Worm (Caenorhabditis elegans) whole organism, midembryonic: ENCODE results near the gene srj-1.

Experiments used
- T22C8.4 ChIP-seq: fragments of 200-800 bp; sonication (Bioruptor generic); IDR thresholded peaks from 2 replicates; pipeline ENCODE4 v1.3.6; 2022; ENCODE audit warnings: missing genetic modification characterization, missing compliant biosample characterization
- flt-1 ChIP-seq: fragments of 200-800 bp; sonication (Bioruptor generic); IDR thresholded peaks from 2 replicates; pipeline ENCODE4 v1.3.6; 2022; ENCODE audit warnings: missing genetic modification characterization, missing compliant biosample characterization
- tab-1 ChIP-seq: fragments of 200-800 bp; sonication (Bioruptor generic); IDR thresholded peaks from 2 replicates; pipeline ENCODE4 v1.3.6; 2022; ENCODE audit warnings: missing genetic modification characterization, missing compliant biosample characterization
- ztf-29 ChIP-seq: fragments of 200-800 bp; sonication (Bioruptor generic); IDR thresholded peaks from 2 replicates; pipeline ENCODE4 v1.3.6; 2022; ENCODE audit warnings: missing genetic modification reagents, missing genetic modification characterization, missing compliant biosample characterization

- no peak for TF ChIP-seq T22C8.4 (GFP tag; lab: Robert Waterston, UW)
- no peak for TF ChIP-seq flt-1 (GFP tag; lab: Robert Waterston, UW)
- no peak for TF ChIP-seq tab-1
- no peak for TF ChIP-seq ztf-29 (GFP tag; lab: Robert Waterston, UW)
Observed at ce11 chrIV:11923074-11923473, 42.2 kb downstream of the srj-1 start, which contains the start of gene srlf-31.
